Fruit fly (Drosophila melanogaster) whole organism, embryonic: ENCODE measurements around the gene Or22b.

Experiments used
- CG11456 ChIP-seq: fragments of 200-800 bp; sonication (Bioruptor generic); IDR thresholded peaks from 3 replicates; pipeline ENCODE4 v1.3.6; 2022; ENCODE audit warnings: missing biosample characterization, missing genetic modification characterization
- CG12391 ChIP-seq: fragments of 200-800 bp; sonication (Bioruptor generic); optimal IDR thresholded peaks from 3 replicates; lab custom pipeline; 2018; ENCODE audit warnings: missing biosample characterization, mild to moderate bottlenecking, missing genetic modification characterization, moderate library complexity
- CG14014 ChIP-seq: fragments of 200-800 bp; sonication (Bioruptor generic); IDR thresholded peaks from 2 replicates; pipeline ENCODE4 v1.3.6; 2022; ENCODE audit warnings: missing biosample characterization, missing genetic modification characterization
- CG14710 ChIP-seq: fragments of 200-800 bp; sonication (Bioruptor generic); optimal IDR thresholded peaks from 3 replicates; lab custom pipeline; 2019; ENCODE audit warnings: missing biosample characterization, mild to moderate bottlenecking, missing genetic modification characterization, moderate library complexity
- CG15696 ChIP-seq: fragments of 200-800 bp; sonication (Bioruptor generic); optimal IDR thresholded peaks from 2 replicates; lab custom pipeline; 2019; ENCODE audit warnings: missing biosample characterization, mild to moderate bottlenecking, missing genetic modification characterization, moderate library complexity
- CG16813 ChIP-seq: fragments of 200-800 bp; sonication (Bioruptor generic); IDR thresholded peaks from 3 replicates; pipeline ENCODE4 v1.3.6; 2022; ENCODE audit warnings: missing biosample characterization, missing genetic modification characterization; ENCODE audit not compliant: partially characterized antibody
- CG16815 ChIP-seq: fragments of 200-800 bp; sonication (Bioruptor generic); optimal IDR thresholded peaks from 3 replicates; lab custom pipeline; 2017; ENCODE audit warnings: missing biosample characterization, mild to moderate bottlenecking, missing genetic modification characterization
- CG18764 ChIP-seq: fragments of 200-800 bp; sonication (Bioruptor generic); optimal IDR thresholded peaks from 3 replicates; lab custom pipeline; 2016; ENCODE audit warnings: missing biosample characterization, missing genetic modification characterization
- CG2129 ChIP-seq: fragments of 200-800 bp; sonication (Bioruptor generic); IDR thresholded peaks from 2 replicates; pipeline ENCODE4 v1.3.6; 2022; ENCODE audit warnings: missing biosample characterization, missing genetic modification characterization; ENCODE audit not compliant: partially characterized antibody
- CG2199 ChIP-seq: fragments of 200-800 bp; sonication (Bioruptor generic); IDR thresholded peaks from 3 replicates; pipeline ENCODE4 v1.3.6; 2022; ENCODE audit warnings: missing biosample characterization, missing genetic modification characterization
- CG30403 ChIP-seq: fragments of 200-800 bp; sonication (Bioruptor generic); optimal IDR thresholded peaks from 3 replicates; lab custom pipeline; 2016; ENCODE audit warnings: missing biosample characterization, missing genetic modification characterization
- CG32532 ChIP-seq: fragments of 200-800 bp; sonication (Bioruptor generic); IDR thresholded peaks from 2 replicates; pipeline ENCODE4 v1.3.6; 2022; ENCODE audit warnings: missing biosample characterization, missing genetic modification characterization
- CG4730 ChIP-seq: fragments of 200-800 bp; sonication (Bioruptor generic); IDR thresholded peaks from 2 replicates; pipeline ENCODE4 v1.3.6; 2022; ENCODE audit warnings: missing biosample characterization, missing genetic modification characterization
- CG6272 ChIP-seq: fragments of 200-800 bp; sonication (Bioruptor generic); IDR thresholded peaks from 2 replicates; pipeline ENCODE4 v1.3.6; 2022; ENCODE audit warnings: missing biosample characterization, missing genetic modification characterization
- CG8944 ChIP-seq: fragments of 200-800 bp; sonication (Bioruptor generic); optimal IDR thresholded peaks from 3 replicates; lab custom pipeline; 2016; ENCODE audit warnings: missing biosample characterization, missing genetic modification characterization
- CG9817 ChIP-seq: fragments of 200-800 bp; sonication (Bioruptor generic); optimal IDR thresholded peaks from 2 replicates; lab custom pipeline; 2018; ENCODE audit warnings: missing biosample characterization, mild to moderate bottlenecking, missing genetic modification characterization, moderate library complexity
- CTCF ChIP-seq: fragments of 200-800 bp; sonication (Bioruptor generic); optimal IDR thresholded peaks from 2 replicates; lab custom pipeline; 2017; ENCODE audit warnings: missing biosample characterization, mild to moderate bottlenecking, missing genetic modification characterization, moderate library complexity
- CoRest ChIP-seq: fragments of 200-800 bp; sonication (Bioruptor generic); optimal IDR thresholded peaks from 3 replicates; lab custom pipeline; 2018; ENCODE audit warnings: missing biosample characterization, mild to moderate bottlenecking, missing genetic modification characterization, moderate library complexity
- Dbx ChIP-seq: fragments of 200-800 bp; sonication (Bioruptor generic); IDR thresholded peaks from 3 replicates; pipeline ENCODE4 v1.3.6; 2022; ENCODE audit warnings: missing biosample characterization, missing genetic modification characterization
- Dp ChIP-seq: fragments of 200-800 bp; sonication (Bioruptor generic); optimal IDR thresholded peaks from 2 replicates; lab custom pipeline; 2018; ENCODE audit warnings: missing biosample characterization, mild to moderate bottlenecking, missing genetic modification characterization, moderate library complexity
- E2f2 ChIP-seq: fragments of 200-800 bp; sonication (Bioruptor generic); IDR thresholded peaks from 2 replicates; pipeline ENCODE4 v1.3.6; 2022; ENCODE audit warnings: missing biosample characterization, missing genetic modification characterization
- Ets97D ChIP-seq: fragments of 200-800 bp; sonication (Bioruptor generic); optimal IDR thresholded peaks from 3 replicates; lab custom pipeline; 2016; ENCODE audit warnings: missing biosample characterization, missing genetic modification characterization
- Gsc ChIP-seq: fragments of 200-800 bp; sonication (Bioruptor generic); IDR thresholded peaks from 2 replicates; pipeline ENCODE4 v1.3.6; 2022; ENCODE audit warnings: missing biosample characterization, missing genetic modification characterization
- Gug ChIP-seq: fragments of 200-800 bp; sonication (Bioruptor generic); IDR thresholded peaks from 4 replicates; pipeline ENCODE4 v1.3.6; 2022; ENCODE audit warnings: missing biosample characterization, missing genetic modification characterization
- Hr3 ChIP-seq: fragments of 200-800 bp; sonication (Bioruptor generic); optimal IDR thresholded peaks from 3 replicates; lab custom pipeline; 2016; ENCODE audit warnings: missing biosample characterization, missing genetic modification characterization
- Hsf ChIP-seq: fragments of 200-800 bp; sonication (Bioruptor generic); optimal IDR thresholded peaks from 3 replicates; lab custom pipeline; 2016; ENCODE audit warnings: missing biosample characterization, missing genetic modification characterization
- Lhr ChIP-seq: fragments of 200-800 bp; sonication (Bioruptor generic); optimal IDR thresholded peaks from 3 replicates; lab custom pipeline; 2017; ENCODE audit warnings: mild to moderate bottlenecking, missing biosample characterization, missing genetic modification reagents, missing genetic modification characterization
- MBD-R2 ChIP-seq: fragments of 200-800 bp; sonication (Bioruptor generic); IDR thresholded peaks from 2 replicates; pipeline ENCODE4 v1.3.6; 2022; ENCODE audit warnings: missing biosample characterization, missing genetic modification characterization
- Neu2 ChIP-seq: fragments of 200-800 bp; sonication (Bioruptor generic); optimal IDR thresholded peaks from 3 replicates; lab custom pipeline; 2016; ENCODE audit warnings: missing biosample characterization, missing genetic modification characterization, borderline replicate concordance
- Ptx1 ChIP-seq: fragments of 200-800 bp; sonication (Bioruptor generic); IDR thresholded peaks from 2 replicates; pipeline ENCODE4 v1.3.6; 2022; ENCODE audit warnings: missing biosample characterization, missing genetic modification characterization
- Sox102F ChIP-seq: fragments of 200-800 bp; sonication (Bioruptor generic); optimal IDR thresholded peaks from 2 replicates; lab custom pipeline; 2018; ENCODE audit warnings: missing biosample characterization, mild to moderate bottlenecking, missing genetic modification characterization, moderate library complexity
- ac ChIP-seq: fragments of 200-800 bp; sonication (Bioruptor generic); optimal IDR thresholded peaks from 3 replicates; lab custom pipeline; 2017; ENCODE audit warnings: missing biosample characterization, mild to moderate bottlenecking, missing genetic modification characterization
- amos ChIP-seq: fragments of 200-800 bp; sonication (Bioruptor generic); IDR thresholded peaks from 2 replicates; pipeline ENCODE4 v1.3.6; 2022; ENCODE audit warnings: missing biosample characterization, missing genetic modification characterization; ENCODE audit not compliant: partially characterized antibody
- cato ChIP-seq: fragments of 200-800 bp; sonication (Bioruptor generic); optimal IDR thresholded peaks from 2 replicates; lab custom pipeline; 2016; ENCODE audit warnings: missing biosample characterization, missing genetic modification characterization, borderline replicate concordance
- chif ChIP-seq, 2 experiments: fragments of 200-800 bp; sonication (Bioruptor generic); optimal IDR thresholded peaks; 3 replicates each; lab custom pipeline; 2016; ENCODE audit warnings: missing biosample characterization in 2 of 2, missing genetic modification characterization in 2 of 2
- chinmo ChIP-seq: fragments of 200-800 bp; sonication (Bioruptor generic); IDR thresholded peaks from 4 replicates; pipeline ENCODE4 v1.3.6; 2022; ENCODE audit warnings: missing biosample characterization, missing genetic modification characterization; ENCODE audit not compliant: partially characterized antibody
- kah ChIP-seq: fragments of 200-800 bp; sonication (Bioruptor generic); optimal IDR thresholded peaks from 2 replicates; lab custom pipeline; 2018; ENCODE audit warnings: missing biosample characterization, mild to moderate bottlenecking, missing genetic modification characterization
- otp ChIP-seq: fragments of 200-800 bp; sonication (Bioruptor generic); IDR thresholded peaks from 3 replicates; pipeline ENCODE4, ENCODE4 v1.3.6; 2022; ENCODE audit warnings: missing biosample characterization, missing genetic modification characterization
- peb ChIP-seq: fragments of 200-800 bp; sonication (Bioruptor generic); IDR thresholded peaks from 2 replicates; pipeline ENCODE4 v1.3.6; 2022; ENCODE audit warnings: missing biosample characterization, missing genetic modification characterization
- phol ChIP-seq: fragments of 200-800 bp; sonication (Bioruptor generic); optimal IDR thresholded peaks from 3 replicates; lab custom pipeline; 2018; ENCODE audit warnings: missing biosample characterization, mild to moderate bottlenecking, missing genetic modification characterization, moderate library complexity
- ranshi ChIP-seq: fragments of 200-800 bp; sonication (Bioruptor generic); IDR thresholded peaks from 2 replicates; pipeline ENCODE4 v1.3.6; 2022; ENCODE audit warnings: missing biosample characterization, missing genetic modification characterization
- sens ChIP-seq: fragments of 200-800 bp; sonication (Bioruptor generic); peaks from one replicate; lab custom pipeline; 2016; ENCODE audit warnings: missing biosample characterization, missing genetic modification characterization
- stwl ChIP-seq: fragments of 200-800 bp; sonication (Bioruptor generic); optimal IDR thresholded peaks from 3 replicates; lab custom pipeline; 2018; ENCODE audit warnings: missing biosample characterization, mild to moderate bottlenecking, missing genetic modification characterization, moderate library complexity
- sug ChIP-seq: fragments of 200-800 bp; optimal IDR thresholded peaks from 2 replicates; lab custom pipeline; 2019; ENCODE audit warnings: missing biosample characterization, mild to moderate bottlenecking, missing genetic modification characterization, moderate library complexity
- tin ChIP-seq: fragments of 200-800 bp; sonication (Bioruptor generic); optimal IDR thresholded peaks from 3 replicates; lab custom pipeline; 2016; ENCODE audit warnings: missing biosample characterization, missing genetic modification characterization
- trem ChIP-seq: fragments of 200-800 bp; optimal IDR thresholded peaks from 3 replicates; lab custom pipeline; 2019; ENCODE audit warnings: missing biosample characterization, mild to moderate bottlenecking, missing genetic modification characterization, moderate library complexity
- vvl ChIP-seq: fragments of 200-800 bp; sonication (Bioruptor generic); IDR thresholded peaks from 2 replicates; pipeline ENCODE4 v1.3.6; 2022; ENCODE audit warnings: missing biosample characterization, missing genetic modification characterization
- wdn ChIP-seq: fragments of 200-800 bp; sonication (Bioruptor generic); IDR thresholded peaks from 2 replicates; pipeline ENCODE4 v1.3.6; 2022; ENCODE audit warnings: missing biosample characterization, missing genetic modification characterization

The Or22b gene

dm6 chr2L:1485975-1486665 lies 36.4 kb upstream of the Or22b start (continued):
- 0 out of 3 replicates have a peak, but pooled peaks have one; percentile 9 for TF ChIP-seq otp (GFP tag; lab: Robert Waterston, UW)
- TF ChIP-seq ac, result no peak
- TF ChIP-seq CG16815 (GFP tag; lab: Kevin White, UChicago), result no peak
- TF ChIP-seq ranshi, result peak; percentile 27; the same call in 1 of the 2 replicates
- no peak for TF ChIP-seq wdn (GFP tag; lab: Robert Waterston, UW)
- TF ChIP-seq peb (GFP tag; lab: Robert Waterston, UW), result no peak

dm6 chr2L:1491791-1492345 lies 30.6 kb upstream of the Or22b start, which contains the start of gene CG31928:
Gene CG31928, plus strand, starts transcription at chr2L:1492295.
- TF ChIP-seq Ptx1 (GFP tag; lab: Robert Waterston, UW), result peak; percentile 35
- peak; percentile 39 for TF ChIP-seq tin (GFP tag; lab: Kevin White, UChicago)
- TF ChIP-seq CG15696 (tag; lab: Kevin White, UChicago), result peak; percentile 26
- no peak for TF ChIP-seq kah (GFP tag; lab: Kevin White, UChicago)
- peak; percentile 42 for TF ChIP-seq Lhr (GFP tag; lab: Kevin White, UChicago)
- peak; percentile 57; the same call in 1 of the 3 replicates for TF ChIP-seq CG11456 (GFP tag; lab: Robert Waterston, UW)
- peak; percentile 32 for TF ChIP-seq CG9817 (tag; lab: Kevin White, UChicago)
- TF ChIP-seq CG2129 (GFP tag; lab: Robert Waterston, UW), result no peak
- TF ChIP-seq CG30403 (GFP tag; lab: Kevin White, UChicago), result peak; percentile 32
- peak; percentile 47 for TF ChIP-seq stwl (tag; lab: Kevin White, UChicago)
- TF ChIP-seq Ets97D (GFP tag; lab: Kevin White, UChicago), result peak; percentile 9
- peak; percentile 70 for TF ChIP-seq amos
- peak in 1 of 2 experiments; percentile 46 for TF ChIP-seq chif (GFP tag; optimal IDR thresholded peaks at IDR 0.05; lab: Kevin White, UChicago)
- 0 out of 2 replicates have a peak, but pooled peaks have one; percentile 20 for TF ChIP-seq vvl (GFP tag; lab: Robert Waterston, UW)
- TF ChIP-seq chinmo (GFP tag; lab: Robert Waterston, UW), result no peak
- TF ChIP-seq CG12391 (tag; lab: Kevin White, UChicago), result peak; percentile 18
- TF ChIP-seq Gug (GFP tag; lab: Robert Waterston, UW), result no peak
- no peak for TF ChIP-seq CG18764 (GFP tag; lab: Kevin White, UChicago)
- peak; percentile 19; the same call in 1 of the 2 replicates for TF ChIP-seq MBD-R2 (GFP tag; lab: Robert Waterston, UW)
- TF ChIP-seq CG6272 (GFP tag; lab: Robert Waterston, UW), result 0 out of 2 replicates have a peak, but pooled peaks have one; percentile 8
- no peak for TF ChIP-seq Neu2 (GFP tag; lab: Kevin White, UChicago)
- peak; percentile 58 for TF ChIP-seq Hr3
- no peak for TF ChIP-seq CG2199 (GFP tag; lab: Robert Waterston, UW)
- peak; percentile 72 for TF ChIP-seq Dp (GFP tag; lab: Kevin White, UChicago)
- TF ChIP-seq sens, result peak; percentile 60
- peak; percentile 0 for TF ChIP-seq CG8944 (GFP tag; lab: Kevin White, UChicago)
- TF ChIP-seq CG14014, result 0 out of 2 replicates have a peak, but pooled peaks have one; percentile 6
- TF ChIP-seq CG16813 (GFP tag; lab: Robert Waterston, UW), result peak; percentile 44; the same call in 2 of the 3 replicates
- TF ChIP-seq Dbx (GFP tag; lab: Robert Waterston, UW), result peak; percentile 47; the same call in 1 of the 3 replicates
- peak; percentile 85 for TF ChIP-seq E2f2 (GFP tag; lab: Robert Waterston, UW)
- peak; percentile 26 for TF ChIP-seq Sox102F (GFP tag; lab: Kevin White, UChicago)
- peak; percentile 10 for TF ChIP-seq CG14710
- peak; percentile 12 for TF ChIP-seq cato (GFP tag; lab: Kevin White, UChicago)
- TF ChIP-seq CTCF, result peak; percentile 97
- no peak for TF ChIP-seq sug (tag; lab: Kevin White, UChicago)
- TF ChIP-seq CoRest (tag; lab: Kevin White, UChicago), result peak; percentile 27
- TF ChIP-seq CG4730 (GFP tag; lab: Robert Waterston, UW), result no peak
- TF ChIP-seq phol (tag; lab: Kevin White, UChicago), result peak; percentile 17
- TF ChIP-seq CG32532 (GFP tag; lab: Robert Waterston, UW), result peak; percentile 45; the same call in 1 of the 2 replicates
- TF ChIP-seq Gsc (GFP tag; lab: Robert Waterston, UW), result no peak
- peak; percentile 20 for TF ChIP-seq Hsf
- TF ChIP-seq trem (tag; lab: Kevin White, UChicago), result peak; percentile 47
